Worm (Caenorhabditis elegans) whole organism, L3 larva: ENCODE results near the gene fbxb-38.

ENCODE experiments used
- aly-2 ChIP-seq: fragments of 150-350 bp; optimal IDR thresholded peaks from 2 replicates; lab custom pipeline; 2014; ENCODE audit warnings: missing biosample characterization, missing genetic modification characterization
- ama-1 ChIP-seq: fragments of 150-350 bp; optimal IDR thresholded peaks from 2 replicates; lab custom pipeline; 2018
- elt-1 ChIP-seq: fragments of 150-350 bp; optimal IDR thresholded peaks from 2 replicates; lab custom pipeline; 2014; ENCODE audit warnings: missing biosample characterization, missing genetic modification characterization
- jun-1 ChIP-seq: fragments of 150-350 bp; optimal IDR thresholded peaks from 2 replicates; lab custom pipeline; 2014; ENCODE audit warnings: missing biosample characterization, missing genetic modification reagents, missing genetic modification characterization
- lin-15B ChIP-seq: fragments of 150-350 bp; optimal IDR thresholded peaks from 2 replicates; lab custom pipeline; 2014; ENCODE audit warnings: missing biosample characterization, missing genetic modification characterization
- lin-39 ChIP-seq: fragments of 150-350 bp; optimal IDR thresholded peaks from 2 replicates; lab custom pipeline; 2018; ENCODE audit warnings: missing biosample characterization, missing genetic modification reagents, missing genetic modification characterization
- nfya-1 ChIP-seq: sonication (generic microtip); optimal IDR thresholded peaks from 2 replicates; lab custom pipeline; 2017; ENCODE audit warnings: missing genetic modification characterization, mild to moderate bottlenecking, missing compliant biosample characterization, antibody characterized with exemption, moderate library complexity; ENCODE audit not compliant: insufficient read depth
- nhr-11 ChIP-seq: fragments of 150-350 bp; optimal IDR thresholded peaks from 2 replicates; lab custom pipeline; 2014; ENCODE audit warnings: missing biosample characterization, missing genetic modification characterization
- nhr-76 ChIP-seq: fragments of 150-350 bp; sonication (generic microtip); optimal IDR thresholded peaks from 5 replicates; lab custom pipeline; 2014; ENCODE audit warnings: missing biosample characterization, missing genetic modification characterization
- nhr-77 ChIP-seq: fragments of 150-350 bp; optimal IDR thresholded peaks from 2 replicates; lab custom pipeline; 2014; ENCODE audit warnings: missing biosample characterization, missing genetic modification characterization
- pha-4 ChIP-seq: fragments of 150-350 bp; optimal IDR thresholded peaks from 2 replicates; lab custom pipeline; 2014; ENCODE audit warnings: missing biosample characterization, missing genetic modification reagents, missing genetic modification characterization
- sea-2 ChIP-seq: fragments of 150-350 bp; sonication (generic microtip); optimal IDR thresholded peaks from 4 replicates; lab custom pipeline; 2014; ENCODE audit warnings: missing biosample characterization, missing genetic modification reagents, missing genetic modification characterization
- snpc-4 ChIP-seq: fragments of 150-350 bp; optimal IDR thresholded peaks from 2 replicates; lab custom pipeline; 2014; ENCODE audit warnings: missing biosample characterization, missing genetic modification characterization

DNA sequence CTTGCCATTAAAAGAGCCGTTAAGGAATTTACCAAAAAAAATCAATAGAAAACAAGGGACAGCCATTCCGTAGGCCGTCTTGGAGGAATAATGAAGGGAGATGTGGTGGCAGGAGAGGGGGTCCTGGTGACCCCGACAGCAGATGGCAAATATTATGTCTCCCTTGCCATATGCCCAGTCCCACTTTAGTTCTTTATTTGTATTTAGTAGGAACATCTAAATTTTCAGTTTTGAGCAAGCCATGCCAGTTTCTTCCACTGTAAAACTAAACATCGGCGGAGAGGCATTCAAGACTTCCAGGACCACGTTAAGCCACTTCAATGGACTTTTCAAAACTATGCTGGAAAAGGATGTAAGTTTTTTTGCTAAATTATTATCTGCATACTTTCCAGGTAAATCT is 31.3 kb downstream of the fbxb-38 start, which contains the start of gene C40A11.4:
- TF ChIP-seq elt-1 (tag; lab: Kevin White, UChicago) (no peak), aly-2 (no peak), lin-15B (tag; lab: Kevin White, UChicago) (no peak), nhr-77 (no peak), ama-1 (lab: Kevin White, UChicago) (no peak), pha-4 (tag; lab: Kevin White, UChicago) (no peak), nfya-1 (tag; lab: Kevin White, UChicago) (no peak), sea-2 (GFP tag; lab: Kevin White, UChicago) (no peak), nhr-76 (tag; lab: Kevin White, UChicago) (no peak), nhr-11 (tag; lab: Kevin White, UChicago) (no peak), jun-1 (tag; lab: Kevin White, UChicago) (no peak), lin-39 (tag; lab: Kevin White, UChicago) (no peak), snpc-4 (tag; lab: Kevin White, UChicago) (no peak)
